Fruit fly (Drosophila melanogaster) whole organism, adult: Measurements from ENCODE around the gene CG8065.

Experiments used
- CG5204 ChIP-seq: fragments of 200-800 bp; sonication (Bioruptor generic); optimal IDR thresholded peaks from 2 replicates; lab custom pipeline; 2016; ENCODE audit warnings: missing biosample characterization, missing genetic modification characterization
- Clk ChIP-seq: fragments of 200-800 bp; sonication (Bioruptor generic); optimal IDR thresholded peaks from 2 replicates; lab custom pipeline; 2017; ENCODE audit warnings: missing biosample characterization, missing genetic modification characterization

- TF ChIP-seq CG5204 (GFP tag; lab: Kevin White, UChicago): no peak
- TF ChIP-seq Clk: no peak
Observed at dm6 chr3L:10201655-10202054, 13.8 kb upstream of the CG8065 start, which contains the start of gene ect.
